Fruit fly (Drosophila melanogaster): ENCODE measurements around the gene Pi3K21B.

DNA sequence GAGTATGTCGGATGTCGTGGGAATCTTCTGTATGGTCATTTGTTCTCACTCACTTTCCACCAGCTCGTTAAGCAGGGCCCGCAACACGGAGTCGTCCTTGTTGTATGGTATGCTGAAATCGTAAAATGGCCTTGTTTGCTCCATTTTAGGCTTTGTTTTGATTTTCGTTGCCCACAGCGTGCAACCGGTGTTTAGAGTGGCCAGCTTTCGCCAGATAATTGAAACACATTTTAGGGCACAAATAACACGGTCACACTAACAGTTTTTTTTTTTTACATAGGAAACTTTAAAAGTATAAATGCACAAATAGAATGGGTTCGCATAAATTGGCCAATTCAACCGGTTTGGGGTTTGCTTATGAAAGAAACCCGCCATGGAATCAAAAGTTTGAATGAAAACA, 45.5 kb upstream of the Pi3K21B start, which contains the start of gene Rpp30:
- TF ChIP-seq psq (optimal IDR thresholded peaks at IDR 0.05): no peak
- no peak for TF ChIP-seq h (optimal IDR thresholded peaks at IDR 0.05)
- TF ChIP-seq Myc (optimal IDR thresholded peaks at IDR 0.05): no peak
- no peak for TF ChIP-seq insv (optimal IDR thresholded peaks at IDR 0.05)
- no peak for TF ChIP-seq ttk (optimal IDR thresholded peaks at IDR 0.05)
- TF ChIP-seq Sin3A (optimal IDR thresholded peaks at IDR 0.05): no peak

Data from Kc167 (cell line).